Worm (Caenorhabditis elegans) whole organism, early embryonic: ENCODE measurements around the gene aff-1.

Experiments
- B0310.2 ChIP-seq: sonication (generic microtip); optimal IDR thresholded peaks from 2 replicates; lab custom pipeline; 2016; ENCODE audit warnings: mild to moderate bottlenecking, missing genetic modification characterization, missing compliant biosample characterization
- F13C5.2 ChIP-seq: sonication (generic microtip); optimal IDR thresholded peaks from 2 replicates; lab custom pipeline; 2017; ENCODE audit warnings: mild to moderate bottlenecking, missing genetic modification characterization, inconsistent platforms, missing compliant biosample characterization
- aly-1 ChIP-seq: sonication (generic microtip); optimal IDR thresholded peaks from 2 replicates; lab custom pipeline; 2016; ENCODE audit warnings: missing genetic modification characterization, missing compliant biosample characterization
- ama-1 ChIP-seq: fragments of 150-350 bp; optimal IDR thresholded peaks from 2 replicates; lab custom pipeline; 2014
- ceh-13 ChIP-seq: fragments of 200-800 bp; sonication (Bioruptor generic); optimal IDR thresholded peaks from 2 replicates; lab custom pipeline; 2018; ENCODE audit warnings: mild to moderate bottlenecking, missing genetic modification characterization, missing compliant biosample characterization
- ceh-36 ChIP-seq: sonication (generic microtip); optimal IDR thresholded peaks from 2 replicates; lab custom pipeline; 2016; ENCODE audit warnings: missing genetic modification characterization, inconsistent platforms, missing compliant biosample characterization
- ets-7 ChIP-seq: sonication (generic microtip); optimal IDR thresholded peaks from 2 replicates; lab custom pipeline; 2016; ENCODE audit warnings: missing genotype, missing genetic modification characterization, missing compliant biosample characterization
- flt-1 ChIP-seq: fragments of 200-800 bp; sonication (Bioruptor generic); IDR thresholded peaks from 2 replicates; pipeline ENCODE4 v1.3.6; 2022; ENCODE audit warnings: missing genetic modification characterization, missing compliant biosample characterization
- hmbx-1 ChIP-seq: sonication (generic microtip); optimal IDR thresholded peaks from 2 replicates; lab custom pipeline; 2016; ENCODE audit warnings: mild to moderate bottlenecking, missing genetic modification characterization, missing compliant biosample characterization
- hmg-4 ChIP-seq: fragments of 200-800 bp; sonication (Bioruptor generic); optimal IDR thresholded peaks from 2 replicates; lab custom pipeline; 2018; ENCODE audit warnings: mild to moderate bottlenecking, missing genetic modification characterization, missing compliant biosample characterization
- hnd-1 ChIP-seq: sonication (generic microtip); optimal IDR thresholded peaks from 2 replicates; lab custom pipeline; 2016; ENCODE audit warnings: missing genetic modification characterization, missing compliant biosample characterization
- scrt-1 ChIP-seq: fragments of 200-800 bp; sonication (Bioruptor generic); IDR thresholded peaks from 2 replicates; pipeline ENCODE4 v1.3.6; 2022; ENCODE audit warnings: missing genetic modification characterization, missing compliant biosample characterization
- sea-1 ChIP-seq: fragments of 200-800 bp; sonication (Bioruptor generic); conservative IDR thresholded peaks from 2 replicates; pipeline ENCODE4 v1.3.6; 2022; ENCODE audit warnings: missing genetic modification characterization, missing compliant biosample characterization
- tbx-11 ChIP-seq: fragments of 200-800 bp; sonication (Bioruptor generic); IDR thresholded peaks from 2 replicates; pipeline ENCODE4 v1.3.6; 2022; ENCODE audit warnings: missing genetic modification characterization, missing compliant biosample characterization
- tbx-37 ChIP-seq: fragments of 200-800 bp; sonication (Bioruptor generic); conservative IDR thresholded peaks from 2 replicates; pipeline ENCODE4 v1.3.6; 2022; ENCODE audit warnings: missing genetic modification reagents, missing genetic modification characterization, missing compliant biosample characterization
- tra-4 ChIP-seq: sonication (generic microtip); optimal IDR thresholded peaks from 2 replicates; lab custom pipeline; 2017; ENCODE audit warnings: missing genetic modification characterization, missing compliant biosample characterization

The aff-1 gene

DNA sequence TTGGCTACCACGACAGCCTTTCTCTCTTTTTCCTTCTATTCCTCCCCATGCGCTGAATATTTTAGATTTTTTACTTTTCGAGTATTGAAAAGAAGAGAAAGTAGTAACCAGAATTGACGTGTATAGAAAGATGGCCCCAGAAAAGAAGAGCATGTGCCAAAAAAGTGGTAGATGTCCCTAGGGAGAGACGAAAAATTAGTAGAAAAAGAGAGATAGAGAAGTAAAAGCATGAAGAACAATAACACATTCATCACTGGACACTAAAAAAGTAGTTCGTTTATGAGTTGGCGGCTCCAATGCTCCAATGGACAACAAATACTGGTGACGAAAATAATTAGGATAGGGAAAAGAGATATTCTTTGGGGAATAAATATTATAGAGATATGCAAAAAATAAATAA lies 51.0 kb downstream of the aff-1 start:
- TF ChIP-seq tbx-11 (GFP tag; lab: Robert Waterston, UW) (no peak), B0310.2 (no peak), ets-7 (tag; lab: Kevin White, UChicago) (no peak), ceh-36 (no peak), scrt-1 (no peak), flt-1 (GFP tag; lab: Robert Waterston, UW) (no peak), F13C5.2 (no peak), hmg-4 (GFP tag; lab: Kevin White, UChicago) (no peak), ama-1 (lab: Kevin White, UChicago) (no peak), tbx-37 (GFP tag; lab: Robert Waterston, UW) (no peak)

DNA sequence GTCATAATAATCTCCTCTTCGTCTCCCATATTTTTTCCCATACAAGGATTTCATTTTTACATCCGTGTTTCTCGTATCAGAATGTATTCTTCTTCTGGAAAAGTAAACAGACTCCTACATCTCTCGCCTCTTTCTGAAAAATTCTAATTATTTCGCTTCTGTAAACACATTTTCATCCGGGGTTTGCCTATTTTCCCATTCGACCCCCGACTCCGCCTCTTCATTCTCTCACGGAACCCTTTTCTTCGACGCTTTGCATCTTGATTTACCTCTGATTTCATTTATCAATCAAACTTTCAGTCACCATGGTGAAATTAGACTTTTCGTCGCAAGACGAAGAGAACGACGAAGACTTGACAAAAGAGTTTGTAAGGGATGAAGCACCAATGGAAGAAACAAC lies 52.9 kb downstream of the aff-1 start, which contains the start of gene snt-1:
Gene snt-1, plus strand, starts transcription at position 301 of the 400 bp plus-strand sequence.
- TF ChIP-seq ama-1 (lab: Kevin White, UChicago) (no peak), ceh-13 (no peak), ets-7 (tag; lab: Kevin White, UChicago) (no peak), scrt-1 (no peak), aly-1 (tag; lab: Kevin White, UChicago) (no peak), B0310.2 (no peak), ceh-36 (no peak), tbx-11 (GFP tag; lab: Robert Waterston, UW) (no peak), hnd-1 (tag; lab: Kevin White, UChicago) (no peak), hmbx-1 (tag; lab: Kevin White, UChicago) (no peak), sea-1 (GFP tag; lab: Robert Waterston, UW) (no peak), tra-4 (no peak)
